Fruit fly (Drosophila melanogaster) whole organism, pupa: ENCODE measurements around the gene Ptp99A.

ENCODE experiments used
- CG10348 ChIP-seq: fragments of 200-800 bp; sonication (Bioruptor generic); IDR thresholded peaks from 2 replicates; pipeline ENCODE4 v1.3.6; 2022; ENCODE audit warnings: missing biosample characterization, missing genetic modification characterization
- CG12605 ChIP-seq: fragments of 200-800 bp; sonication (Bioruptor generic); IDR thresholded peaks from 2 replicates; pipeline ENCODE4 v1.3.6; 2022; ENCODE audit warnings: missing biosample characterization, missing genetic modification characterization
- CG13204 ChIP-seq: fragments of 200-800 bp; sonication (Bioruptor generic); optimal IDR thresholded peaks from 2 replicates; lab custom pipeline; 2018; ENCODE audit warnings: missing biosample characterization, mild to moderate bottlenecking, missing genetic modification characterization, moderate library complexity
- CG14655 ChIP-seq: fragments of 200-800 bp; sonication (Bioruptor generic); optimal IDR thresholded peaks from 3 replicates; lab custom pipeline; 2017; ENCODE audit warnings: mild to moderate bottlenecking, missing biosample characterization, missing genetic modification reagents, missing genetic modification characterization
- CG15710 ChIP-seq: fragments of 200-800 bp; sonication (Bioruptor generic); optimal IDR thresholded peaks from 2 replicates; lab custom pipeline; 2018; ENCODE audit warnings: missing biosample characterization, mild to moderate bottlenecking, missing genetic modification characterization, moderate library complexity
- CG17806 ChIP-seq: fragments of 200-800 bp; sonication (Bioruptor generic); optimal IDR thresholded peaks from 2 replicates; lab custom pipeline; 2018; ENCODE audit warnings: missing biosample characterization, mild to moderate bottlenecking, missing genetic modification characterization, moderate library complexity
- CG32121 ChIP-seq: fragments of 200-800 bp; sonication (Bioruptor generic); IDR thresholded peaks from 2 replicates; pipeline ENCODE4 v1.3.6; 2022; ENCODE audit warnings: missing biosample characterization, missing genetic modification characterization
- CG34367 ChIP-seq: fragments of 200-800 bp; sonication (Bioruptor generic); optimal IDR thresholded peaks from 2 replicates; lab custom pipeline; 2018; ENCODE audit warnings: missing biosample characterization, mild to moderate bottlenecking, missing genetic modification characterization
- CG4496 ChIP-seq: fragments of 200-800 bp; sonication (Bioruptor generic); IDR thresholded peaks from 3 replicates; pipeline ENCODE4 v1.3.6; 2022; ENCODE audit warnings: missing biosample characterization, missing genetic modification characterization
- CG8159 ChIP-seq: fragments of 200-800 bp; sonication (Bioruptor generic); optimal IDR thresholded peaks from 3 replicates; lab custom pipeline; 2018; ENCODE audit warnings: missing biosample characterization, mild to moderate bottlenecking, missing genetic modification characterization, moderate library complexity
- CG8301 ChIP-seq: fragments of 200-800 bp; sonication (Bioruptor generic); optimal IDR thresholded peaks from 2 replicates; lab custom pipeline; 2018; ENCODE audit warnings: missing biosample characterization, mild to moderate bottlenecking, missing genetic modification characterization
- CG9948 ChIP-seq: fragments of 200-800 bp; sonication (Bioruptor generic); optimal IDR thresholded peaks from 2 replicates; lab custom pipeline; 2018; ENCODE audit warnings: missing biosample characterization, mild to moderate bottlenecking, missing genetic modification characterization, moderate library complexity
- D1 ChIP-seq: fragments of 200-800 bp; sonication (Bioruptor generic); optimal IDR thresholded peaks from 2 replicates; lab custom pipeline; 2018; ENCODE audit warnings: missing biosample characterization, mild to moderate bottlenecking, missing genetic modification characterization, moderate library complexity
- EcR ChIP-seq: fragments of 200-800 bp; sonication (Bioruptor generic); optimal IDR thresholded peaks from 3 replicates; lab custom pipeline; 2019; ENCODE audit warnings: missing biosample characterization, missing genetic modification characterization, mild to moderate bottlenecking, moderate library complexity, missing genetic modification reagents
- Ets98B ChIP-seq: fragments of 200-800 bp; sonication (Bioruptor generic); IDR thresholded peaks from 2 replicates; pipeline ENCODE4 v1.3.6; 2022; ENCODE audit warnings: missing biosample characterization, missing genetic modification characterization
- Pif1A ChIP-seq: fragments of 200-800 bp; sonication (Bioruptor generic); optimal IDR thresholded peaks from 3 replicates; lab custom pipeline; 2016; ENCODE audit warnings: missing biosample characterization, missing genetic modification characterization
- Pif1B ChIP-seq: fragments of 200-800 bp; sonication (Bioruptor generic); optimal IDR thresholded peaks from 3 replicates; lab custom pipeline; 2016; ENCODE audit warnings: missing biosample characterization, missing genetic modification characterization
- Snoo ChIP-seq: fragments of 200-800 bp; sonication (Bioruptor generic); optimal IDR thresholded peaks from 3 replicates; lab custom pipeline; 2017; ENCODE audit warnings: missing biosample characterization, mild to moderate bottlenecking, missing genetic modification characterization, inconsistent platforms
- fd96Ca ChIP-seq: fragments of 200-800 bp; sonication (Bioruptor generic); IDR thresholded peaks from 3 replicates; pipeline ENCODE4 v1.3.6; 2022; ENCODE audit warnings: missing biosample characterization, missing genetic modification characterization
- gl ChIP-seq: fragments of 200-800 bp; sonication (Bioruptor generic); optimal IDR thresholded peaks from 2 replicates; lab custom pipeline; 2018; ENCODE audit warnings: missing biosample characterization, mild to moderate bottlenecking, missing genetic modification characterization
- rn ChIP-seq: fragments of 200-800 bp; sonication (Bioruptor generic); IDR thresholded peaks from 2 replicates; pipeline ENCODE4 v1.3.6; 2022; ENCODE audit warnings: missing biosample characterization, missing genetic modification characterization

Gene Ptp99A

dm6 chr3R:29478952-29479538, 101.6 kb downstream of the Ptp99A start:
- TF ChIP-seq CG34367 (tag; lab: Kevin White, UChicago), result no peak
- peak; percentile 74 for TF ChIP-seq CG12605
- TF ChIP-seq D1 (tag; lab: Kevin White, UChicago), result no peak
- TF ChIP-seq rn (GFP tag; lab: Robert Waterston, UW), result peak; percentile 35; the same call in 1 of the 2 replicates
- TF ChIP-seq Snoo (tag; lab: Kevin White, UChicago), result peak; percentile 60
- TF ChIP-seq CG4496 (GFP tag; lab: Robert Waterston, UW), result peak; percentile 47
- peak; percentile 61; the same call in 1 of the 3 replicates for TF ChIP-seq fd96Ca (GFP tag; lab: Robert Waterston, UW)
- TF ChIP-seq Pif1B (GFP tag; lab: Kevin White, UChicago), result peak; percentile 27
- peak; percentile 54 for TF ChIP-seq CG8159 (tag; lab: Kevin White, UChicago)
- no peak for TF ChIP-seq CG14655
- peak; percentile 32 for TF ChIP-seq Pif1A
- TF ChIP-seq EcR (GFP tag; lab: Kevin White, UChicago), result peak; percentile 54
- peak; percentile 57 for TF ChIP-seq Ets98B (GFP tag; lab: Robert Waterston, UW)
- TF ChIP-seq gl (tag; lab: Kevin White, UChicago), result peak; percentile 10
- TF ChIP-seq CG8301, result no peak
- peak; percentile 45 for TF ChIP-seq CG15710 (tag; lab: Kevin White, UChicago)
- no peak for TF ChIP-seq CG10348 (GFP tag; lab: Robert Waterston, UW)
- TF ChIP-seq CG17806, result peak; percentile 12
- TF ChIP-seq, all 21 proteins: peak for 13

dm6 chr3R:29479922-29480321, 102.5 kb downstream of the Ptp99A start:
- no peak for TF ChIP-seq CG8159 (tag; lab: Kevin White, UChicago)
- TF ChIP-seq CG4496 (GFP tag; lab: Robert Waterston, UW), result no peak
- no peak for TF ChIP-seq Snoo (tag; lab: Kevin White, UChicago)
- TF ChIP-seq CG15710 (tag; lab: Kevin White, UChicago), result no peak
- no peak for TF ChIP-seq CG13204 (GFP tag; lab: Kevin White, UChicago)
- TF ChIP-seq CG34367 (tag; lab: Kevin White, UChicago), result no peak
- no peak for TF ChIP-seq CG17806
- TF ChIP-seq gl (tag; lab: Kevin White, UChicago), result no peak
- TF ChIP-seq CG10348 (GFP tag; lab: Robert Waterston, UW), result no peak
- no peak for TF ChIP-seq CG8301
- TF ChIP-seq Pif1A, result no peak
- no peak for TF ChIP-seq CG9948 (tag; lab: Kevin White, UChicago)
- TF ChIP-seq Ets98B (GFP tag; lab: Robert Waterston, UW), result no peak
- TF ChIP-seq CG12605, result no peak
- TF ChIP-seq Pif1B (GFP tag; lab: Kevin White, UChicago), result no peak
- no peak for TF ChIP-seq rn (GFP tag; lab: Robert Waterston, UW)
- TF ChIP-seq D1 (tag; lab: Kevin White, UChicago), result no peak
- TF ChIP-seq, all 21 proteins: peak for 0

DNA sequence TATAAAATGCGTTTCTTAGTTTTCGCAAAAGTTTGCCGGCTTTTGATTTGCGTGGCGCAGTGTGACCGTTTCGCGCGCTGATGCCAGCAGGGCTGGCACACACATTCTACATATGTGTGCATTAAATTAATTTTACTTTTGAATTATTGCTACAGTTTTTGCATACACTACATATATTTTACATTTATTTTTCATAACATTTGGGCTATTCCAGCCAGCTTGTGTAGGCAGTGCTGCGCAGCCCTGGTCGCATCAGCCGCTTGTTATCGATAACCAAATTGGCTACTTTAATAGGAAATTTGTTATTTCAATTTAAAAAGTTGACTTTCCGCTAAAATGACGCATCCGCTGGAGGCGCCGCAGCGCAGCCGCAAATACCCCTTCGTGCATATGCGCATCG, 111.8 kb downstream of the Ptp99A start, which contains the start of the genes CG2321 and CG2006:
CG2321 (minus strand) TSS at position 57 of the 400 bp plus-strand sequence.
CG2006 (plus strand) TSS at position 260 of the 400 bp plus-strand sequence.
- TF ChIP-seq CG13204 (GFP tag; lab: Kevin White, UChicago), result no peak
- TF ChIP-seq Pif1B (GFP tag; lab: Kevin White, UChicago), result no peak
- TF ChIP-seq CG10348 (GFP tag; lab: Robert Waterston, UW), result no peak
- TF ChIP-seq rn (GFP tag; lab: Robert Waterston, UW), result 0 out of 2 replicates have a peak, but pooled peaks have one; percentile 31
- peak; percentile 31 for TF ChIP-seq CG9948 (tag; lab: Kevin White, UChicago)
- no peak for TF ChIP-seq CG12605
- TF ChIP-seq EcR (GFP tag; lab: Kevin White, UChicago), result no peak
- TF ChIP-seq CG4496 (GFP tag; lab: Robert Waterston, UW), result peak; percentile 64; the same call in 2 of the 3 replicates
- TF ChIP-seq Ets98B (GFP tag; lab: Robert Waterston, UW), result peak; percentile 59
- TF ChIP-seq CG8159 (tag; lab: Kevin White, UChicago), result peak; percentile 48
- no peak for TF ChIP-seq CG34367 (tag; lab: Kevin White, UChicago)
- TF ChIP-seq fd96Ca (GFP tag; lab: Robert Waterston, UW), result peak; percentile 62; the same call in 2 of the 3 replicates
- TF ChIP-seq CG17806, result peak; percentile 56
- no peak for TF ChIP-seq gl (tag; lab: Kevin White, UChicago)
- no peak for TF ChIP-seq D1 (tag; lab: Kevin White, UChicago)
- peak; percentile 44 for TF ChIP-seq CG15710 (tag; lab: Kevin White, UChicago)
- no peak for TF ChIP-seq CG14655
- TF ChIP-seq Pif1A, result no peak
- TF ChIP-seq CG8301, result no peak
- no peak for TF ChIP-seq CG32121
- no peak for TF ChIP-seq Snoo (tag; lab: Kevin White, UChicago)

dm6 chr3R:29490912-29491311, 113.5 kb downstream of the Ptp99A start, which contains the start of gene Spase12:
Gene Spase12 (minus strand): TSS chr3R:29491150.
- TF ChIP-seq Pif1B (GFP tag; lab: Kevin White, UChicago) (no peak), fd96Ca (GFP tag; lab: Robert Waterston, UW) (no peak), CG9948 (tag; lab: Kevin White, UChicago) (no peak), CG17806 (no peak), CG34367 (tag; lab: Kevin White, UChicago) (no peak), CG13204 (GFP tag; lab: Kevin White, UChicago) (no peak), CG12605 (no peak), gl (tag; lab: Kevin White, UChicago) (no peak), CG4496 (GFP tag; lab: Robert Waterston, UW) (no peak), D1 (tag; lab: Kevin White, UChicago) (no peak), EcR (GFP tag; lab: Kevin White, UChicago) (no peak), CG32121 (no peak), Ets98B (GFP tag; lab: Robert Waterston, UW) (no peak), CG8301 (no peak), CG10348 (GFP tag; lab: Robert Waterston, UW) (no peak), rn (GFP tag; lab: Robert Waterston, UW) (no peak)
